Worm (Caenorhabditis elegans): Measurements from ENCODE around the gene F52E10.4.

DNA sequence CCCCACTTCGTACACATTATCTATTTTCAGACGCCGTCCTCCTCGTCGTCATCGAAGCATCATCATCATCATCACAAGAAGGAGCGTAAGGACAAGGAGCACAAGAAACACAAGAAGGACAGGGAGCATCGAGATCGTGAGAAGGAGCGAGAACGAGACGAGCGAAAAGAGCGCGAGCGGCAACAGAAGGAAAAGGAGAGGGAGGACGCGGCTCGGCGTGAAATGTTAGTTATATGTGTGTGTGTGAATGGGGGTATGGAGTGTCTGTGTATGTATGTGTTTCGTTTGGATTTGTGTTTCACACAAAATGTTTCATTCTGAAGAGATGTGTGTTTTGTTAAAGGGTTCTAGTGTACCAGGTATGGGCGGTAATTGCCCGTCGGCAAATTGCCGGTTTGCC lies 49.4 kb upstream of the F52E10.4 start:
- TF ChIP-seq snpc-4 (tag; optimal IDR thresholded peaks at IDR 0.05) (no peak), unc-62 (GFP tag; optimal IDR thresholded peaks at IDR 0.05) (no peak)

Data from whole organism, L3 larva.